Worm (Caenorhabditis elegans) whole organism, midembryonic: Measurements from ENCODE around the gene T24C2.3.

Experiments
- tab-1 ChIP-seq: fragments of 200-800 bp; sonication (Bioruptor generic); IDR thresholded peaks from 2 replicates; pipeline ENCODE4 v1.3.6; 2022; ENCODE audit warnings: missing genetic modification characterization, missing compliant biosample characterization
- ztf-23 ChIP-seq: fragments of 200-800 bp; sonication (Bioruptor generic); IDR thresholded peaks from 2 replicates; pipeline ENCODE4 v1.3.6; 2022; ENCODE audit warnings: missing genetic modification reagents, missing genetic modification characterization, missing compliant biosample characterization

DNA sequence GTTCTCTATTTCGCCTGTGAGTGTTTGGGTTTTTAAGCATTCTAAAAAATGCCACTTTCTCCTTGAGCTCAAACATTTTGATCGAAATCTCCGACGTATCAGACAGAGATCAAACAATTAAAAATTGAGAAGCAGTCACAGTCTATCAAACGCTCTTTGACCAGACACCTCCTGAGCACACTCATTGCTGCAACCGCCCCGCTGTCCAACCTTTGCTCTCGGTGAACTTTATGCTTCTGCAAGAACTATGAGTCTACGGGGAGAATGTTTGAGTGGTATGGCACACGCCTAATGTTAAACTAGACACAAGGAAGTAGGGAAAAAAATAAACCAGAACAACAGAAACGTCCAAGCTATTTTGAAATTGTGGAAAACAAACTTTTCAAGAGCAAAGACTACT is 21.9 kb downstream of the T24C2.3 start:
- TF ChIP-seq tab-1 = no peak
- TF ChIP-seq ztf-23 (GFP tag; lab: Robert Waterston, UW) = no peak
